Worm (Caenorhabditis elegans): ENCODE measurements around the gene tmem-24.

DNA sequence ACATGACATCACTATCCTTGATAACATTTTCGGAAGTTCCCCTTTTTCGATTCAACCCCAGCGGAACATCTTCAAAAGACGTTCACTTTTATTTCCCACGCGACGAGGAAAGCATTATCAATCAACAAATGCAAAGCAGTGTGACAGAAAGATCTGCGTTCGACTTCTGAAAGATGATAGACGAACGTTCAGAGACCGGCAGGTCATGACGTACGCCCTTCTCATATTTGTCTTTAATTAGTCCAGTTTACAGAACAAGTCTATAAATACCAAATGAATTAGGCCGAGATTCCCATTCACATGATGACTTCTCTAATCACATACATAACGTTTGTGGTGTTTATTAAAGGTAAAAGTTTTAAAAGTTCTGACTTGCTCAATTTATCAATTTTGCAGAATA, 9.9 kb upstream of the tmem-24 start, which contains the start of gene R11G1.11:
- TF ChIP-seq lin-13 (GFP tag; optimal IDR thresholded peaks at IDR 0.05): no peak
- TF ChIP-seq Y48G9A.11 (GFP tag; IDR thresholded peaks at IDR 0.05): no peak
- TF ChIP-seq dpl-1 (GFP tag; optimal IDR thresholded peaks at IDR 0.05): no peak
- TF ChIP-seq F26F4.8 (GFP tag; conservative IDR thresholded peaks at IDR 0.05): no peak
- no peak for TF ChIP-seq ama-1 (optimal IDR thresholded peaks at IDR 0.05)
- no peak for TF ChIP-seq nhr-11 (tag; optimal IDR thresholded peaks at IDR 0.05)
- no peak for TF ChIP-seq fkh-10 (GFP tag; optimal IDR thresholded peaks at IDR 0.05)
- TF ChIP-seq set-16 (GFP tag; IDR thresholded peaks at IDR 0.05): no peak
- no peak for TF ChIP-seq ceh-62 (tag; optimal IDR thresholded peaks at IDR 0.05)
- TF ChIP-seq mdl-1 (tag; optimal IDR thresholded peaks at IDR 0.05): no peak
- TF ChIP-seq lin-15B (tag; optimal IDR thresholded peaks at IDR 0.05): no peak
- TF ChIP-seq lsy-2 (tag; optimal IDR thresholded peaks at IDR 0.05): no peak
- no peak for TF ChIP-seq nhr-237 (tag; optimal IDR thresholded peaks at IDR 0.05)
